Fruit fly (Drosophila melanogaster) whole organism, embryonic: ENCODE results near the gene CG44040.

Experiments
- Aef1 ChIP-seq: fragments of 200-800 bp; sonication (Bioruptor generic); IDR thresholded peaks from 3 replicates; pipeline ENCODE4 v1.3.6; 2022; ENCODE audit warnings: missing biosample characterization, missing genetic modification characterization
- Bteb2 ChIP-seq: fragments of 200-800 bp; sonication (Bioruptor generic); optimal IDR thresholded peaks from 2 replicates; lab custom pipeline; 2016; ENCODE audit warnings: missing biosample characterization, missing genetic modification characterization
- CG10147 ChIP-seq: fragments of 200-800 bp; sonication (Bioruptor generic); optimal IDR thresholded peaks from 2 replicates; lab custom pipeline; 2019; ENCODE audit warnings: missing biosample characterization, mild to moderate bottlenecking, missing genetic modification characterization, moderate library complexity
- CG11247 ChIP-seq: fragments of 200-800 bp; sonication (Bioruptor generic); IDR thresholded peaks from 2 replicates; pipeline ENCODE4 v1.3.6; 2022; ENCODE audit warnings: missing biosample characterization, missing genetic modification characterization
- CG11723 ChIP-seq: fragments of 200-800 bp; sonication (Bioruptor generic); optimal IDR thresholded peaks from 2 replicates; lab custom pipeline; 2017; ENCODE audit warnings: missing biosample characterization, mild to moderate bottlenecking, missing genetic modification characterization
- CG12071 ChIP-seq: fragments of 200-800 bp; sonication (Bioruptor generic); optimal IDR thresholded peaks from 3 replicates; lab custom pipeline; 2018; ENCODE audit warnings: missing biosample characterization, mild to moderate bottlenecking, missing genetic modification characterization
- CG12155 ChIP-seq: fragments of 200-800 bp; sonication (Bioruptor generic); optimal IDR thresholded peaks from 3 replicates; lab custom pipeline; 2016; ENCODE audit warnings: missing biosample characterization, missing genetic modification characterization
- CG12236 ChIP-seq: fragments of 200-800 bp; sonication (Bioruptor generic); optimal IDR thresholded peaks from 2 replicates; lab custom pipeline; 2016; ENCODE audit warnings: missing biosample characterization, missing genetic modification characterization
- CG14014 ChIP-seq: fragments of 200-800 bp; sonication (Bioruptor generic); IDR thresholded peaks from 2 replicates; pipeline ENCODE4 v1.3.6; 2022; ENCODE audit warnings: missing biosample characterization, missing genetic modification characterization
- CG16813 ChIP-seq: fragments of 200-800 bp; sonication (Bioruptor generic); IDR thresholded peaks from 3 replicates; pipeline ENCODE4 v1.3.6; 2022; ENCODE audit warnings: missing biosample characterization, missing genetic modification characterization; ENCODE audit not compliant: partially characterized antibody
- CG17186 ChIP-seq: fragments of 200-800 bp; sonication (Bioruptor generic); optimal IDR thresholded peaks from 3 replicates; lab custom pipeline; 2017; ENCODE audit warnings: missing biosample characterization, missing genetic modification reagents, missing genetic modification characterization
- CG2116 ChIP-seq: fragments of 200-800 bp; sonication (Bioruptor generic); optimal IDR thresholded peaks from 3 replicates; lab custom pipeline; 2018; ENCODE audit warnings: missing biosample characterization, mild to moderate bottlenecking, missing genetic modification characterization
- CG2120 ChIP-seq: fragments of 200-800 bp; sonication (Bioruptor generic); optimal IDR thresholded peaks from 3 replicates; lab custom pipeline; 2016; ENCODE audit warnings: missing biosample characterization, missing genetic modification characterization
- CG2129 ChIP-seq: fragments of 200-800 bp; sonication (Bioruptor generic); IDR thresholded peaks from 2 replicates; pipeline ENCODE4 v1.3.6; 2022; ENCODE audit warnings: missing biosample characterization, missing genetic modification characterization; ENCODE audit not compliant: partially characterized antibody
- CG34422 ChIP-seq: fragments of 200-800 bp; sonication (Bioruptor generic); IDR thresholded peaks from 3 replicates; pipeline ENCODE4 v1.3.6; 2022; ENCODE audit warnings: missing biosample characterization, missing genetic modification characterization
- CG3726 ChIP-seq: fragments of 200-800 bp; sonication (Bioruptor generic); IDR thresholded peaks from 3 replicates; pipeline ENCODE4, ENCODE4 v1.3.6; 2022; ENCODE audit warnings: missing biosample characterization, missing genetic modification characterization
- CG4730 ChIP-seq: fragments of 200-800 bp; sonication (Bioruptor generic); IDR thresholded peaks from 2 replicates; pipeline ENCODE4 v1.3.6; 2022; ENCODE audit warnings: missing biosample characterization, missing genetic modification characterization
- CG7372 ChIP-seq: fragments of 200-800 bp; sonication (Bioruptor generic); IDR thresholded peaks from 2 replicates; pipeline ENCODE4 v1.3.6; 2022; ENCODE audit warnings: missing biosample characterization, missing genetic modification characterization
- CG8944 ChIP-seq: fragments of 200-800 bp; sonication (Bioruptor generic); optimal IDR thresholded peaks from 3 replicates; lab custom pipeline; 2016; ENCODE audit warnings: missing biosample characterization, missing genetic modification characterization
- CG9609 ChIP-seq: fragments of 200-800 bp; sonication (Bioruptor generic); optimal IDR thresholded peaks from 3 replicates; lab custom pipeline; 2016; ENCODE audit warnings: missing biosample characterization, missing genetic modification characterization
- D19B ChIP-seq: fragments of 200-800 bp; sonication (Bioruptor generic); optimal IDR thresholded peaks from 2 replicates; lab custom pipeline; 2017; ENCODE audit warnings: missing biosample characterization, mild to moderate bottlenecking, missing genetic modification characterization
- Doc3 ChIP-seq: fragments of 200-800 bp; sonication (Bioruptor generic); IDR thresholded peaks from 3 replicates; pipeline ENCODE4 v1.3.6; 2022; ENCODE audit warnings: missing biosample characterization, missing genetic modification characterization; ENCODE audit not compliant: partially characterized antibody
- Dref ChIP-seq: fragments of 200-800 bp; sonication (Bioruptor generic); IDR thresholded peaks from 2 replicates; pipeline ENCODE4 v1.3.6; 2022; ENCODE audit warnings: missing biosample characterization, missing genetic modification characterization
- Fer1 ChIP-seq: fragments of 200-800 bp; sonication (Bioruptor generic); optimal IDR thresholded peaks from 2 replicates; lab custom pipeline; 2017; ENCODE audit warnings: missing biosample characterization, mild to moderate bottlenecking, missing genetic modification characterization
- Gug ChIP-seq: fragments of 200-800 bp; sonication (Bioruptor generic); IDR thresholded peaks from 4 replicates; pipeline ENCODE4 v1.3.6; 2022; ENCODE audit warnings: missing biosample characterization, missing genetic modification characterization
- H2.0 ChIP-seq: fragments of 200-800 bp; sonication (Bioruptor generic); IDR thresholded peaks from 2 replicates; pipeline ENCODE4 v1.3.6; 2022; ENCODE audit warnings: missing biosample characterization, missing genetic modification characterization
- HmgZ ChIP-seq: fragments of 200-800 bp; sonication (Bioruptor generic); optimal IDR thresholded peaks from 2 replicates; lab custom pipeline; 2018; ENCODE audit warnings: missing biosample characterization, mild to moderate bottlenecking, missing genetic modification characterization
- Hmr ChIP-seq: fragments of 200-800 bp; sonication (Bioruptor generic); optimal IDR thresholded peaks from 3 replicates; lab custom pipeline; 2017; ENCODE audit warnings: mild to moderate bottlenecking, missing biosample characterization, missing genetic modification reagents, missing genetic modification characterization
- Hr78 ChIP-seq, 2 experiments: fragments of 200-800 bp in 1 of 2; fragments of >200 bp in 1 of 2; sonication (Bioruptor generic) in 1 of 2; optimal IDR thresholded peaks; 2 replicates each; lab custom pipeline; 2017 to 2019; ENCODE audit warnings: missing biosample characterization in 2 of 2, missing genetic modification characterization in 2 of 2, mild to moderate bottlenecking in 1 of 2, moderate library complexity in 1 of 2
- Med ChIP-seq: fragments of 200-800 bp; sonication (Bioruptor generic); peaks from one replicate; lab custom pipeline; 2016; ENCODE audit warnings: missing biosample characterization, missing genetic modification characterization, mild to moderate bottlenecking, inconsistent platforms, moderate library complexity
- Six4 ChIP-seq: fragments of 200-800 bp; sonication (Bioruptor generic); optimal IDR thresholded peaks from 2 replicates; lab custom pipeline; 2016; ENCODE audit warnings: missing biosample characterization, missing genetic modification characterization
- Spps ChIP-seq: fragments of 200-800 bp; sonication (Bioruptor generic); optimal IDR thresholded peaks from 2 replicates; lab custom pipeline; 2018; ENCODE audit warnings: missing biosample characterization, mild to moderate bottlenecking, missing genetic modification characterization
- Xrp1 ChIP-seq: fragments of 200-800 bp; sonication (Bioruptor generic); IDR thresholded peaks from 2 replicates; pipeline ENCODE4 v1.3.6; 2022; ENCODE audit warnings: missing biosample characterization, missing genetic modification characterization
- bcd ChIP-seq: fragments of 200-800 bp; sonication (Bioruptor generic); optimal IDR thresholded peaks from 2 replicates; lab custom pipeline; 2017; ENCODE audit warnings: missing biosample characterization, mild to moderate bottlenecking, missing genetic modification characterization
- bowl ChIP-seq: fragments of 200-800 bp; sonication (Bioruptor generic); IDR thresholded peaks from 2 replicates; pipeline ENCODE4 v1.3.6; 2022; ENCODE audit warnings: missing biosample characterization, missing genetic modification characterization
- chn ChIP-seq: fragments of 200-800 bp; sonication (Bioruptor generic); optimal IDR thresholded peaks from 2 replicates; lab custom pipeline; 2016; ENCODE audit warnings: missing biosample characterization, missing genetic modification characterization
- crc ChIP-seq: fragments of 200-800 bp; sonication (Bioruptor generic); optimal IDR thresholded peaks from 2 replicates; lab custom pipeline; 2016; ENCODE audit warnings: missing biosample characterization, missing genetic modification characterization
- croc ChIP-seq: fragments of 200-800 bp; sonication (Bioruptor generic); conservative IDR thresholded peaks from 3 replicates; pipeline ENCODE4 v1.3.6; 2022; ENCODE audit warnings: missing biosample characterization, missing genetic modification characterization
- dan ChIP-seq: fragments of 200-800 bp; sonication (Bioruptor generic); IDR thresholded peaks from 2 replicates; pipeline ENCODE4 v1.3.6; 2022; ENCODE audit warnings: missing biosample characterization, missing genetic modification characterization
- disco-r ChIP-seq: fragments of 200-800 bp; sonication (Bioruptor generic); optimal IDR thresholded peaks from 2 replicates; lab custom pipeline; 2016; ENCODE audit warnings: missing biosample characterization, missing genetic modification characterization
- eve ChIP-seq, 2 experiments: fragments of >200 bp; optimal IDR thresholded peaks; 2 replicates each; lab custom pipeline; 2017; ENCODE audit warnings: missing biosample characterization in 2 of 2, missing genetic modification characterization in 2 of 2
- gcm ChIP-seq: fragments of 200-800 bp; sonication (Bioruptor generic); optimal IDR thresholded peaks from 2 replicates; lab custom pipeline; 2019; ENCODE audit warnings: missing biosample characterization, mild to moderate bottlenecking, missing genetic modification characterization, moderate library complexity
- jigr1 ChIP-seq: fragments of 200-800 bp; sonication (Bioruptor generic); IDR thresholded peaks from 3 replicates; pipeline ENCODE4 v1.3.6; 2022; ENCODE audit warnings: missing biosample characterization, missing genetic modification characterization
- ken ChIP-seq: fragments of 200-800 bp; sonication (Bioruptor generic); IDR thresholded peaks from 3 replicates; pipeline ENCODE4 v1.3.6; 2022; ENCODE audit warnings: missing biosample characterization, missing genetic modification characterization
- kni ChIP-seq: fragments of 200-800 bp; sonication (Bioruptor generic); optimal IDR thresholded peaks from 3 replicates; lab custom pipeline; 2017; ENCODE audit warnings: mild to moderate bottlenecking, missing biosample characterization, missing genetic modification reagents, missing genetic modification characterization
- odd ChIP-seq: fragments of 200-800 bp; sonication (Bioruptor generic); optimal IDR thresholded peaks from 2 replicates; lab custom pipeline; 2017; ENCODE audit warnings: missing biosample characterization, mild to moderate bottlenecking, missing genetic modification characterization
- onecut ChIP-seq: fragments of 200-800 bp; sonication (Bioruptor generic); IDR thresholded peaks from 2 replicates; pipeline ENCODE4 v1.3.6; 2022; ENCODE audit warnings: missing biosample characterization, missing genetic modification characterization
- p53 ChIP-seq: fragments of 200-800 bp; sonication (Bioruptor generic); optimal IDR thresholded peaks from 2 replicates; lab custom pipeline; 2016; ENCODE audit warnings: missing biosample characterization, missing genetic modification characterization
- pho ChIP-seq: fragments of 200-800 bp; sonication (Bioruptor generic); optimal IDR thresholded peaks from 2 replicates; lab custom pipeline; 2016; ENCODE audit warnings: missing biosample characterization, missing genetic modification characterization
- pum ChIP-seq: fragments of 200-800 bp; sonication (Bioruptor generic); optimal IDR thresholded peaks from 2 replicates; lab custom pipeline; 2016; ENCODE audit warnings: missing biosample characterization, missing genetic modification characterization
- row ChIP-seq: fragments of 200-800 bp; sonication (Bioruptor generic); IDR thresholded peaks from 3 replicates; pipeline ENCODE4 v1.3.6; 2022; ENCODE audit warnings: missing biosample characterization, missing genetic modification characterization
- tgo ChIP-seq: fragments of 200-800 bp; sonication (Bioruptor generic); IDR thresholded peaks from 3 replicates; pipeline ENCODE4 v1.3.6; 2022; ENCODE audit warnings: missing biosample characterization, missing genetic modification characterization

The CG44040 gene

dm6 chr3R:15347822-15348221 is 27.6 kb downstream of the CG44040 start, which contains the start of the genes CG42726 and CG42727 (continued):
- no peak for TF ChIP-seq CG11247 (GFP tag; lab: Robert Waterston, UW)
- peak; percentile 20 for TF ChIP-seq CG12155 (GFP tag; lab: Kevin White, UChicago)
- no peak for TF ChIP-seq jigr1 (GFP tag; lab: Robert Waterston, UW)
- TF ChIP-seq dan, result no peak
- TF ChIP-seq ken (GFP tag; lab: Robert Waterston, UW), result peak; percentile 43; the same call in 1 of the 3 replicates
- TF ChIP-seq CG3726 (GFP tag; lab: Robert Waterston, UW), result no peak
- TF ChIP-seq onecut (GFP tag; lab: Robert Waterston, UW), result no peak
- TF ChIP-seq croc, result no peak
- peak; percentile 36 for TF ChIP-seq kni
- no peak for TF ChIP-seq CG12071 (GFP tag; lab: Kevin White, UChicago)
- TF ChIP-seq CG34422 (GFP tag; lab: Robert Waterston, UW), result 0 out of 3 replicates have a peak, but pooled peaks have one; percentile 39
- no peak for TF ChIP-seq CG2129 (GFP tag; lab: Robert Waterston, UW)
- TF ChIP-seq eve (GFP tag; optimal IDR thresholded peaks at IDR 0.05; lab: Kevin White, UChicago), result no peak
- TF ChIP-seq CG16813 (GFP tag; lab: Robert Waterston, UW), result no peak
- TF ChIP-seq pho (GFP tag; lab: Kevin White, UChicago), result no peak
- no peak for TF ChIP-seq disco-r (GFP tag; lab: Kevin White, UChicago)
- TF ChIP-seq Fer1, result peak; percentile 50
- TF ChIP-seq Six4 (GFP tag; lab: Kevin White, UChicago), result no peak
- peak; percentile 27 for TF ChIP-seq Bteb2 (GFP tag; lab: Kevin White, UChicago)
- TF ChIP-seq HmgZ, result peak; percentile 23
- no peak for TF ChIP-seq CG12236
- TF ChIP-seq Doc3 (GFP tag; lab: Robert Waterston, UW), result no peak
- no peak for TF ChIP-seq CG9609 (GFP tag; lab: Kevin White, UChicago)
- 0 out of 2 replicates have a peak, but pooled peaks have one; percentile 19 for TF ChIP-seq H2.0 (GFP tag; lab: Robert Waterston, UW)
- no peak for TF ChIP-seq Spps (tag; lab: Kevin White, UChicago)
- no peak for TF ChIP-seq CG11723 (GFP tag; lab: Kevin White, UChicago)
- peak; percentile 7 for TF ChIP-seq gcm (GFP tag; lab: Kevin White, UChicago)
- no peak for TF ChIP-seq crc (GFP tag; lab: Kevin White, UChicago)
- 0 out of 2 replicates have a peak, but pooled peaks have one; percentile 19 for TF ChIP-seq CG4730
- TF ChIP-seq CG17186, result no peak
- no peak for TF ChIP-seq Gug (GFP tag; lab: Robert Waterston, UW)
- TF ChIP-seq Hmr (GFP tag; lab: Kevin White, UChicago), result peak; percentile 17
- TF ChIP-seq CG8944, result no peak
- TF ChIP-seq CG7372, result no peak; the same call in 1 of the 2 replicates
- no peak for TF ChIP-seq bowl (GFP tag; lab: Robert Waterston, UW)
- no peak for TF ChIP-seq chn (GFP tag; lab: Kevin White, UChicago)
- no peak for TF ChIP-seq odd (GFP tag; lab: Kevin White, UChicago)
- peak; percentile 14; the same call in 1 of the 3 replicates for TF ChIP-seq tgo (GFP tag; lab: Robert Waterston, UW)
- peak; percentile 62 for TF ChIP-seq CG2120 (GFP tag; lab: Kevin White, UChicago)
- no peak for TF ChIP-seq D19B (GFP tag; lab: Kevin White, UChicago)
- TF ChIP-seq Dref (GFP tag; lab: Robert Waterston, UW), result peak; percentile 41; the same call in 1 of the 2 replicates
- no peak for TF ChIP-seq pum (GFP tag; lab: Kevin White, UChicago)
- peak; percentile 62 for TF ChIP-seq CG14014 (GFP tag; lab: Robert Waterston, UW)
- TF ChIP-seq Hr78 (GFP tag; optimal IDR thresholded peaks at IDR 0.05; lab: Kevin White, UChicago), result no peak
- no peak for TF ChIP-seq p53 (GFP tag; lab: Kevin White, UChicago)
- peak; percentile 50 for TF ChIP-seq CG10147
- no peak for TF ChIP-seq bcd
- TF ChIP-seq Med (GFP tag; lab: Kevin White, UChicago), result peak; percentile 89
- TF ChIP-seq row (GFP tag; lab: Robert Waterston, UW), result peak; percentile 76
- peak; percentile 37; the same call in 1 of the 2 replicates for TF ChIP-seq Xrp1 (GFP tag; lab: Robert Waterston, UW)
- TF ChIP-seq Aef1, result no peak
- peak; percentile 13 for TF ChIP-seq CG2116 (GFP tag; lab: Kevin White, UChicago)
